Worm (Caenorhabditis elegans) whole organism, L1 larva: ENCODE data around the gene Y54G2A.11.

Experiments used
- ceh-82 ChIP-seq, 3 experiments: fragments of 150-350 bp in 1 of 3; sonication (generic microtip) in 2 of 3; optimal IDR thresholded peaks; 2 replicates each; lab custom pipeline; 2014 to 2017; ENCODE audit warnings: missing biosample characterization in 3 of 3, missing genetic modification characterization in 3 of 3
- ceh-88 ChIP-seq: fragments of 200-800 bp; sonication (Bioruptor generic); IDR thresholded peaks from 2 replicates; pipeline ENCODE4 v1.3.6; 2022; ENCODE audit warnings: missing genetic modification characterization, missing compliant biosample characterization
- lin-13 ChIP-seq: fragments of 150-350 bp; optimal IDR thresholded peaks from 2 replicates; lab custom pipeline; 2014; ENCODE audit warnings: missing biosample characterization, missing genetic modification reagents, missing genetic modification characterization
- nhr-28 ChIP-seq: fragments of 150-350 bp; optimal IDR thresholded peaks from 2 replicates; lab custom pipeline; 2014; ENCODE audit warnings: missing biosample characterization, missing genetic modification characterization
- nhr-77 ChIP-seq: fragments of 150-350 bp; optimal IDR thresholded peaks from 2 replicates; lab custom pipeline; 2014; ENCODE audit warnings: missing biosample characterization, missing genetic modification characterization
- nhr-84 ChIP-seq: sonication (generic microtip); optimal IDR thresholded peaks from 2 replicates; lab custom pipeline; 2017; ENCODE audit warnings: missing biosample characterization, missing genetic modification characterization
- sup-37 ChIP-seq: fragments of 200-800 bp; sonication (Bioruptor generic); optimal IDR thresholded peaks from 2 replicates; lab custom pipeline; 2018; ENCODE audit warnings: mild to moderate bottlenecking, missing genetic modification characterization, missing compliant biosample characterization
- ztf-11 ChIP-seq, 2 experiments: sonication (generic microtip); optimal IDR thresholded peaks; 2 replicates each; lab custom pipeline; 2016 to 2017; ENCODE audit warnings: missing genetic modification characterization in 2 of 2, missing biosample characterization in 1 of 2, missing compliant biosample characterization in 1 of 2

ce11 chrIV:2750607-2751006, 21.0 kb downstream of the Y54G2A.11 start:
- TF ChIP-seq nhr-28 (no peak), ztf-11 (tag; optimal IDR thresholded peaks at IDR 0.05; lab: Kevin White, UChicago) (no peak), ceh-82 (tag; optimal IDR thresholded peaks at IDR 0.05; lab: Kevin White, UChicago) (no peak), ceh-88 (GFP tag; lab: Robert Waterston, UW) (no peak), nhr-84 (tag; lab: Kevin White, UChicago) (no peak), nhr-77 (tag; lab: Kevin White, UChicago) (no peak), lin-13 (GFP tag; lab: Kevin White, UChicago) (no peak), sup-37 (GFP tag; lab: Kevin White, UChicago) (no peak)
